Worm (Caenorhabditis elegans) whole organism, L1 larva: ENCODE measurements around the gene kin-29.

ENCODE experiments used
- ces-1 ChIP-seq: fragments of 150-350 bp; optimal IDR thresholded peaks from 2 replicates; lab custom pipeline; 2014; ENCODE audit warnings: missing biosample characterization, missing genetic modification reagents, missing genetic modification characterization
- dpl-1 ChIP-seq, 3 experiments: fragments of 150-350 bp in 2 of 3; sonication (generic microtip) in 1 of 3; optimal IDR thresholded peaks; 2 replicates each; lab custom pipeline; 2014 to 2017; ENCODE audit warnings: missing biosample characterization in 3 of 3, missing genetic modification characterization in 3 of 3, missing genetic modification reagents in 3 of 3
- egl-13 ChIP-seq: sonication (generic microtip); optimal IDR thresholded peaks from 2 replicates; lab custom pipeline; 2016; ENCODE audit warnings: missing genotype, missing genetic modification reagents, missing genetic modification characterization, missing compliant biosample characterization
- nhr-12 ChIP-seq: sonication (generic microtip); optimal IDR thresholded peaks from 2 replicates; lab custom pipeline; 2017; ENCODE audit warnings: missing biosample characterization, missing genetic modification characterization
- nhr-19 ChIP-seq: fragments of 200-800 bp; sonication (Bioruptor generic); conservative IDR thresholded peaks from 2 replicates; pipeline ENCODE4 v1.3.6; 2022; ENCODE audit warnings: missing genetic modification characterization, missing compliant biosample characterization
- pqm-1 ChIP-seq: sonication (generic microtip); optimal IDR thresholded peaks from 3 replicates; lab custom pipeline; 2017; ENCODE audit warnings: missing biosample characterization, missing genetic modification characterization

ce11 chrX:2809611-2810010, 42.6 kb downstream of the kin-29 start, which contains the start of gene C14A11.9:
- TF ChIP-seq egl-13 (tag; lab: Kevin White, UChicago) (peak; percentile 93), nhr-12 (peak; percentile 2), ces-1 (no peak), pqm-1 (no peak), nhr-19 (GFP tag; lab: Robert Waterston, UW) (peak; percentile 90), dpl-1 (GFP tag; optimal IDR thresholded peaks at IDR 0.05; lab: Kevin White, UChicago) (peak; percentile 69 to 80 (median 79))
